Fruit fly (Drosophila melanogaster): ENCODE measurements around the gene CG46310.

The CG46310 gene

DNA sequence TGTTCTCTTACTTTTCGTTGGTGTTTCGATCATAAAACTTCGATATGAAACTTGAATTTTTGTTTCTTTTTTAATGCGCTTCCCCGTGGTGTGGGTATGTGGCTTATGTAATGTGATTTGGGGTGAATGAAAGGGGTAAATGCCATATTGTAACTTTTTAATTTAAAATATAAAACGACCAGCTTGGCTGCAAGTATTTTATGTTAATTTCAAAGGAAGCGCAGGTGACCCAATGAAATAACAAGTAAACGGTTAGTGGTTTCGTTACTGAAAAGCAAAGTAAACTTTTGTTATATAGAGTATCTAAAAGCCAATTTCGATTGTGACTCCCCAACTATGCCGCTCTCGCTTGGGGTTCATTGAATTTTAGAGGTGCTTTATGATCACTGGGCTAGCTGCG, 29.0 kb upstream of the CG46310 start (continued):
- TF ChIP-seq lz (GFP tag; optimal IDR thresholded peaks at IDR 0.05): peak; percentile 1
- no peak for TF ChIP-seq fd85E (GFP tag; optimal IDR thresholded peaks at IDR 0.05)
- TF ChIP-seq Hr4 (GFP tag; optimal IDR thresholded peaks at IDR 0.05): peak; percentile 21
- no peak for TF ChIP-seq fd59A (GFP tag; optimal IDR thresholded peaks at IDR 0.05)
- peak; percentile 26 for TF ChIP-seq CG31627 (GFP tag; optimal IDR thresholded peaks at IDR 0.05)
- no peak for TF ChIP-seq CG16779 (tag; optimal IDR thresholded peaks at IDR 0.05)
- no peak for TF ChIP-seq CG8319 (GFP tag; optimal IDR thresholded peaks at IDR 0.05)
- peak; percentile 19 for TF ChIP-seq CG34406 (GFP tag; optimal IDR thresholded peaks at IDR 0.05)
- TF ChIP-seq Gug (GFP tag; IDR thresholded peaks at IDR 0.05): no peak
- peak; percentile 22 for TF ChIP-seq CG8632 (GFP tag; optimal IDR thresholded peaks at IDR 0.05)

DNA sequence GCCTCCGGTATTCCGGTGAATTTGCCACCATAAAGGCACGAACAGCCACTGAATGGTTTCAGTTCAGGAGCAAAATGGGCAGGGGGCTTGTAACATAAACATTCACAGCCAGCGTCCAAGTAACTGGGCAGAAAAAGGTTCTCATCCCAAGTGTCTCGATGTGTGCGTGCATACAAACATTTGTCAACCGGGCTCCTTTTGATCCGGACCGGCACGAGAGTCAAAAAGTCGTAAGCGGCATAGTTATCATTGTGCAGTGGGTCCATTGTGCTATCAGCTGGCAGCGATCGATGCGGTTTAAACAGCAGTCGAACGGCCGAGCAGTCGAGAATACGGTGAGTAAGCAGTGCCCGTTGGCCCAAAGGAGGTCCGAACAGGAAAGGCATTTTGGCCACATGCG, 28.0 kb upstream of the CG46310 start:
- TF ChIP-seq dac (GFP tag; optimal IDR thresholded peaks at IDR 0.05) (no peak), CG6163 (GFP tag; IDR thresholded peaks at IDR 0.05) (no peak), Lpt (GFP tag; optimal IDR thresholded peaks at IDR 0.05) (no peak), CG6808 (GFP tag; optimal IDR thresholded peaks at IDR 0.05) (no peak), CG11294 (GFP tag; IDR thresholded peaks at IDR 0.05) (no peak), CG6854 (GFP tag; optimal IDR thresholded peaks at IDR 0.05) (no peak), achi (GFP tag; optimal IDR thresholded peaks at IDR 0.05) (no peak), dsx (GFP tag; optimal IDR thresholded peaks at IDR 0.05; ENCODE audit: poor library complexity, severe bottlenecking) (no peak), Sox15 (GFP tag; optimal IDR thresholded peaks at IDR 0.05) (no peak), fkh (GFP tag; optimal IDR thresholded peaks at IDR 0.05) (no peak), CG11902 (GFP tag; optimal IDR thresholded peaks at IDR 0.05) (no peak), topi (GFP tag; optimal IDR thresholded peaks at IDR 0.05) (no peak)

DNA sequence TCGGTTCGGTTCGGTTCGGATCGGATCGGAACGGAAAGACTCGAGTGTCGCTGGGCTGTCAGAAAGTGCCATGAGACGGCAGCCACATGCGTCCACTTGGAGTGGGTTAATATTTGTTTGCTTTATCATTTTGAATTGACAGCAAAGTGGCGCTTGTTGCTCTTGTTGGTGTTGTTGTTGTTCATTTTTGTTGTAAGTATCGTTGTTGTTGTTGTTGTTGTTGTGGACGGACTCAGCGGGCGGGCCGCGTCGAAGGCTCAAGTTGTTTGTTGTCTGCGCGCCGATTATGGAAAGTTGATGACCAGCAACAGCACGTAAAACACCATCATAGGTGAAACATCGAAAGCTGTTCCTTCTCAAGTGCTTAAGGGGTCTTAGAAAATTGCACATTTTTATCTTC, 26.6 kb upstream of the CG46310 start:
- TF ChIP-seq lz (GFP tag; optimal IDR thresholded peaks at IDR 0.05): no peak
- TF ChIP-seq OdsH (GFP tag; optimal IDR thresholded peaks at IDR 0.05): no peak
- TF ChIP-seq Smox (GFP tag; optimal IDR thresholded peaks at IDR 0.05): no peak
- no peak for TF ChIP-seq Ets96B (tag; optimal IDR thresholded peaks at IDR 0.05)
- TF ChIP-seq CG3032 (tag; optimal IDR thresholded peaks at IDR 0.05): no peak
- TF ChIP-seq Gug (GFP tag; IDR thresholded peaks at IDR 0.05): no peak
- no peak for TF ChIP-seq dac (GFP tag; optimal IDR thresholded peaks at IDR 0.05)
- no peak for TF ChIP-seq CG6808 (GFP tag; optimal IDR thresholded peaks at IDR 0.05)
- no peak for TF ChIP-seq Eip78C (GFP tag)
- TF ChIP-seq CG6792 (GFP tag; optimal IDR thresholded peaks at IDR 0.05): no peak
- no peak for TF ChIP-seq CG8119 (GFP tag; IDR thresholded peaks at IDR 0.05)

DNA sequence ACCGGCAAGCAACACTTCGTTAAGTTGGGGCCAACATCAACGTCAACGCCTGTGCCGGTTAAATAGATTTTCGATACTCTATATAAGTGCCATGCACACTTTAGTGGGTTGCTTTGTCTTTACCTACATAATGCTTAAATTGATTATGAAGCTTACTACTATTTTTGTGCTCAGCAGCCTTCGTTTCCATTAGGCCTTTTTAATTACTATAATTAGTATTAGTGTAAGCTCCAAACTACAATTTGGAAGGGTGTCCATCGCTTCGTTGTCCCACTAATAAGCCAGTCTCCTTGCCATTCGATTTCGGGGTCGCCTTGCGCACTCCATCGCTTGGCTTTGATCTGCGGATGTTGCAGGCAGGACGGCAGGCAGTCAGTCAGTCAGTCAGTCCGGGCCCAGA, 26.0 kb upstream of the CG46310 start:
- TF ChIP-seq Eip93F (GFP tag; optimal IDR thresholded peaks at IDR 0.05) (no peak), CG6854 (GFP tag; optimal IDR thresholded peaks at IDR 0.05) (no peak), Gug (GFP tag; IDR thresholded peaks at IDR 0.05) (peak; percentile 19; the same call in 1 of the 2 replicates), CG6808 (GFP tag; optimal IDR thresholded peaks at IDR 0.05) (peak; percentile 82), CG3032 (tag; optimal IDR thresholded peaks at IDR 0.05) (peak; percentile 85), eg (GFP tag; IDR thresholded peaks at IDR 0.05) (peak; percentile 44; the same call in 1 of the 3 replicates), Sox15 (GFP tag; optimal IDR thresholded peaks at IDR 0.05) (peak; percentile 46), OdsH (GFP tag; optimal IDR thresholded peaks at IDR 0.05) (peak; percentile 63), Hr4 (GFP tag; optimal IDR thresholded peaks at IDR 0.05) (peak; percentile 2), CG8119 (GFP tag; IDR thresholded peaks at IDR 0.05) (peak; percentile 56), CG8632 (GFP tag; optimal IDR thresholded peaks at IDR 0.05) (peak; percentile 53), Hr38 (GFP tag; optimal IDR thresholded peaks at IDR 0.05) (no peak), CG16779 (tag; optimal IDR thresholded peaks at IDR 0.05) (peak; percentile 12), CG11762 (GFP tag; optimal IDR thresholded peaks at IDR 0.05; ENCODE audit: insufficient read depth) (peak; percentile 34), CG32006 (GFP tag; optimal IDR thresholded peaks at IDR 0.05) (peak; percentile 48), spab (GFP tag; optimal IDR thresholded peaks at IDR 0.05) (peak; percentile 67), dsx (GFP tag; optimal IDR thresholded peaks at IDR 0.05; ENCODE audit: poor library complexity, severe bottlenecking) (peak; percentile 66), CG11902 (GFP tag; optimal IDR thresholded peaks at IDR 0.05) (peak; percentile 37), Eip75B (GFP tag; optimal IDR thresholded peaks at IDR 0.05) (peak; percentile 76), CG10631 (GFP tag; optimal IDR thresholded peaks at IDR 0.05) (peak; percentile 66), Eip78C (GFP tag) (peak; percentile 86), topi (GFP tag; optimal IDR thresholded peaks at IDR 0.05) (peak; percentile 62), CG6792 (GFP tag; optimal IDR thresholded peaks at IDR 0.05) (peak; percentile 48), vri (GFP tag; optimal IDR thresholded peaks at IDR 0.05) (peak; percentile 33), Ets96B (tag; optimal IDR thresholded peaks at IDR 0.05) (peak; percentile 71), ss (GFP tag; optimal IDR thresholded peaks at IDR 0.05) (peak in 1 of 2 experiments; percentile 61), CG11294 (GFP tag; IDR thresholded peaks at IDR 0.05) (no peak), CG34406 (GFP tag; optimal IDR thresholded peaks at IDR 0.05) (peak; percentile 52), fd59A (GFP tag; optimal IDR thresholded peaks at IDR 0.05) (peak; percentile 73), Blimp-1 (GFP tag; optimal IDR thresholded peaks at IDR 0.05) (peak; percentile 20), salr (GFP tag; optimal IDR thresholded peaks at IDR 0.05) (peak; percentile 20 to 68), esn (GFP tag; optimal IDR thresholded peaks at IDR 0.05) (peak; percentile 56)
